Worm (Caenorhabditis elegans) whole organism, young adult: ENCODE results near the gene K08E7.4.

Experiments
- F52B5.7 ChIP-seq: sonication (generic microtip); optimal IDR thresholded peaks from 2 replicates; lab custom pipeline; 2016; ENCODE audit warnings: mild to moderate bottlenecking, missing genetic modification characterization, missing compliant biosample characterization
- akir-1 ChIP-seq: fragments of 200-800 bp; sonication (Bioruptor generic); optimal IDR thresholded peaks from 2 replicates; lab custom pipeline; 2018; ENCODE audit warnings: mild to moderate bottlenecking, missing genetic modification characterization, moderate library complexity, missing compliant biosample characterization
- ama-1 ChIP-seq, 3 experiments: fragments of 150-350 bp in 1 of 3; sonication (generic microtip) in 2 of 3; optimal IDR thresholded peaks; 2 replicates each; lab custom pipeline; 2014 to 2018; ENCODE audit warnings: missing biosample characterization in 2 of 3, missing genetic modification characterization in 2 of 3, missing genetic modification reagents in 2 of 3
- ceh-100 ChIP-seq: fragments of 200-800 bp; sonication (Bioruptor generic); IDR thresholded peaks from 2 replicates; pipeline ENCODE4 v1.3.6; 2022; ENCODE audit warnings: missing genetic modification reagents, missing genetic modification characterization, missing compliant biosample characterization
- dpff-1 ChIP-seq: sonication (generic microtip); optimal IDR thresholded peaks from 2 replicates; lab custom pipeline; 2017; ENCODE audit warnings: mild to moderate bottlenecking, missing genetic modification characterization, missing compliant biosample characterization
- egl-44 ChIP-seq: fragments of 200-800 bp; sonication (Bioruptor generic); IDR thresholded peaks from 2 replicates; pipeline ENCODE4 v1.3.6; 2022; ENCODE audit warnings: missing genetic modification reagents, missing genetic modification characterization, missing compliant biosample characterization
- lin-26 ChIP-seq: fragments of 200-800 bp; sonication (Bioruptor generic); IDR thresholded peaks from 2 replicates; pipeline ENCODE4 v1.3.6; 2022; ENCODE audit warnings: missing genetic modification reagents, missing genetic modification characterization, missing compliant biosample characterization
- nfya-1 ChIP-seq: sonication (generic microtip); optimal IDR thresholded peaks from 2 replicates; lab custom pipeline; 2017; ENCODE audit warnings: antibody characterized with exemption, missing compliant biosample characterization, missing genetic modification characterization, borderline replicate concordance; ENCODE audit not compliant: insufficient read depth
- nhr-27 ChIP-seq: fragments of 200-800 bp; sonication (Bioruptor generic); optimal IDR thresholded peaks from 2 replicates; lab custom pipeline; 2018; ENCODE audit warnings: mild to moderate bottlenecking, missing genetic modification characterization, moderate library complexity, missing compliant biosample characterization
- sptf-2 ChIP-seq: fragments of 200-800 bp; sonication (Bioruptor generic); optimal IDR thresholded peaks from 2 replicates; lab custom pipeline; 2018; ENCODE audit warnings: mild to moderate bottlenecking, missing genetic modification characterization, missing compliant biosample characterization
- unc-62 ChIP-seq: fragments of 150-350 bp; optimal IDR thresholded peaks from 2 replicates; lab custom pipeline; 2014; ENCODE audit warnings: missing biosample characterization, missing genetic modification reagents, missing genetic modification characterization

DNA sequence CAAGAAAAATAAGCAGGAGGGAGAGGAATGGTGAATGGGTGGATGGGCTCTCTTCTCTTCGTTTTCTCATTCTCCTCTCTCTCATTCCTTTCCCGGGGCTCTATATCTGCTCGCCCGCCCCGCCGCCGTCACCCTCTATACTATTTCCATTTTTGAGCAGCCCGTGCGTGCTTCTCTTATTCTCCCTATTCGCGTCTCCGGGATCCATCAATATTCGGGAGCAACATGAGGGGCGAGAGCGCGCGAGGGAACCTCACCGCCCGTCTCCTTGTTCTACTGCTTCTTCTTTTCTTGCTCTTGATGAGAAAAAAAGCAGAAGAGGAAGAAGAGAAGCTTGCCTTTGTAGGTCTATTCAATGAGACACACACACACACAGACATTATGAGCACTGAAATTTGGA is 13.2 kb upstream of the K08E7.4 start:
- TF ChIP-seq egl-44 (no peak), lin-26 (GFP tag; lab: Robert Waterston, UW) (no peak), ama-1 (optimal IDR thresholded peaks at IDR 0.05; lab: Kevin White, UChicago) (no peak), ama-1 (GFP tag; optimal IDR thresholded peaks at IDR 0.05; lab: Kevin White, UChicago) (no peak), F52B5.7 (no peak), akir-1 (GFP tag; lab: Kevin White, UChicago) (no peak), unc-62 (GFP tag; lab: Kevin White, UChicago) (no peak), nhr-27 (tag; lab: Kevin White, UChicago) (no peak), sptf-2 (GFP tag; lab: Kevin White, UChicago) (no peak), nfya-1 (tag; lab: Kevin White, UChicago) (no peak), ceh-100 (GFP tag; lab: Robert Waterston, UW) (no peak), dpff-1 (tag; lab: Kevin White, UChicago) (no peak)
